Worm (Caenorhabditis elegans): ENCODE results near the gene T15H9.4.
A peak's percentile ranks its signal among the peaks of the same experiment; 100 is the strongest.

Gene T15H9.4

DNA sequence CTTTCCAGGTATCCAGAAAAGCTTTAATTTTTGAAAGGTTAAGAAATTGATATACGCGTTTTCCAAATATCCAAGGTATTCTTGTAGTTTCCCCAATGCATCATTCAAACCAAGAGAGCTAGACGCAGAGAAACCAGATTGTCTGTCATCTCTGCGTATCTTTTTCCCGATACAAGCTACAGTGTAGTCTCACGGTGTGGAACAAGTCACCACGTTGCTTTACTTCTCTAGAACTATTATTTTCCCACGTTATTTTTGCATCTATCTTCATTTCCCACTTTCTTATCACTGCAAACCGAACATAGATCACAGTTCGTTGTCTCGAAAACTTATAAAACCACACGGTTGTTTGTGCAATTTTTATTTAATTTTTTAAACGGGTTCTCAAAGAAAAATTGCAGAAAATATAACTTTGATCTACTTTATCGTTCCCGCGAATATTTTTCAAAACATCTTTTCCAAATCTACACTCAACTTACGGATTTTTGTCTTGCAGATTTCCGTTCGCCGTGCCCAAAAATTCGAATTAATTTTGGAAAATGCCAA is 44.6 kb downstream of the T15H9.4 start, which contains the start of gene gstk-1 (continued):
- TF ChIP-seq rnt-1 (tag; optimal IDR thresholded peaks at IDR 0.05) (peak; percentile 23), unc-86 (tag; optimal IDR thresholded peaks at IDR 0.05) (no peak), elt-3 (tag; optimal IDR thresholded peaks at IDR 0.05) (peak in 2 of 6 experiments; percentile 44 to 67), swsn-7 (tag; optimal IDR thresholded peaks at IDR 0.05) (no peak), blmp-1 (tag; optimal IDR thresholded peaks at IDR 0.05) (peak; percentile 31), unc-62 (GFP tag; optimal IDR thresholded peaks at IDR 0.05) (no peak), snpc-4 (tag; optimal IDR thresholded peaks at IDR 0.05) (no peak), lin-39 (tag; optimal IDR thresholded peaks at IDR 0.05) (no peak), mdl-1 (tag; optimal IDR thresholded peaks at IDR 0.05) (peak in 1 of 2 experiments; percentile 67), mab-9 (GFP tag; IDR thresholded peaks at IDR 0.05) (no peak), elt-2 (tag; optimal IDR thresholded peaks at IDR 0.05) (peak; percentile 68), tbx-2 (tag; optimal IDR thresholded peaks at IDR 0.05) (peak; percentile 9), tlp-1 (tag; optimal IDR thresholded peaks at IDR 0.05) (no peak)

DNA sequence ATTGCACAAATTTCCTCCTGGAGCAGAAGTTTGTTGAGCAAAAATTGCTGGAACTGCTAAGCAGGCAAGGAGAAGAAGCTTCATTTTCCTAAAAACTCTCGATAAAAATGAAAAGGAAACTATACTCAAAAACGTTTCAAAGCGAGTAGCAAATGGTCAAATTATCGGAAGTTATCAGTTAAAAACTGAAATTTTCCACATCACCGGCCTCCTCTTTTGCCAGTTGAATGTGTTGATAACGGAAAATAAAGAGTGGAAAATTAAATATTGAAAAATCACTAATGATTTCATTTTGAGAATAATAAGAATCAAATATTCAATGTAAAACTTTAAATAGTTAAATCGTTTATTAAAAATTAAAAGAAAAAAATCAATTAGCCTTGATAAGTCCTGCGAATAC is 47.2 kb downstream of the T15H9.4 start, which contains the start of gene ZK1320.2:
ZK1320.2 (minus strand) TSS at position 88 of the 400 bp plus-strand sequence.
- no peak for TF ChIP-seq mep-1 (tag; optimal IDR thresholded peaks at IDR 0.05)
- no peak for TF ChIP-seq isw-1 (GFP tag; IDR thresholded peaks at IDR 0.05)
- peak; percentile 26 for TF ChIP-seq elt-2 (tag; optimal IDR thresholded peaks at IDR 0.05)
- no peak for TF ChIP-seq nhr-12 (tag; optimal IDR thresholded peaks at IDR 0.05)

DNA sequence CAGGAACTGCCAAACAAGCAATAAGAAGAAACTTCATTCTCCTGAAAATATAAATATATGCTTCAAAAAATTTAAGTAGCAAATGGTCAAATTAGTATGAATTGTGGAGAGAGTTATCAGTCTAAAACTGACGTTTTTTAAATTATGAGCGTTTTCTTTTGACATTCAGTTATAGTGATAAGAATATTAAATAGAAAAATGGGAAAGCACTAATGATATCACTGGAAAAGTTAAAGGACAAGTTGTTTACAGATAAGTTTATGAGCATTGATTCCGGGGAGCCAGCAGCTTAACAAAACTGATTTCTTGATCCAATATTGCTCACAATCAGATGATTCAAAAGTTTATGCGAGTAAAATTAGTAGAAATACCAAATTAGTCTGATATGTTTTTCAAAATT is 48.7 kb downstream of the T15H9.4 start, which contains the start of gene ZK1320.3:
ZK1320.3 (minus strand) TSS at position 41 of the 400 bp plus-strand sequence.
- TF ChIP-seq ceh-8 (GFP tag; optimal IDR thresholded peaks at IDR 0.05) (no peak), F16B12.6 (tag; optimal IDR thresholded peaks at IDR 0.05) (no peak), pqm-1 (tag; optimal IDR thresholded peaks at IDR 0.05) (no peak)

DNA sequence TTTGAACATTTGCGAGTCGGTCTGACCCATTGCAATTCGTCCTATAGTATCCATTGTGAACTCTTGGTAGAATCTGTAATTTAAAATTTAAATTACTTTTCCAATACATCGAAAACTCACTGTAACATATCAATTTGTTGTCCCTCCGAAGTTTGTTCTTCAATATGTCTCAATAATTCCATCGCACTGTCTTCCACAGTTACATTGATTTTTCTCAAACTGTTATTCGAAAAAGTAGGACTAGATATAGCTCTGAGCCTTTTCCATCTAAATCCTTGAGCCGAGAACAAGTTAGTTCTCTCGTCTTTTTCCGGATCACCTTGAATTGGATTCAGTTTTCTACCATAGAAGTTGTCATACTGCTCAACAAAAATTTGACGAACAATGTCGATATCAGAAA is 50.5 kb downstream of the T15H9.4 start:
- TF ChIP-seq sox-4 (tag; optimal IDR thresholded peaks at IDR 0.05), result no peak
- no peak for TF ChIP-seq zip-4 (GFP tag; optimal IDR thresholded peaks at IDR 0.05)
- no peak for TF ChIP-seq sup-37 (GFP tag; optimal IDR thresholded peaks at IDR 0.05)
- TF ChIP-seq tlp-1 (tag; optimal IDR thresholded peaks at IDR 0.05), result no peak
- TF ChIP-seq nhr-12 (tag; optimal IDR thresholded peaks at IDR 0.05), result no peak
- TF ChIP-seq swsn-7 (tag; optimal IDR thresholded peaks at IDR 0.05), result no peak
- no peak for TF ChIP-seq nhr-71 (tag; optimal IDR thresholded peaks at IDR 0.05)
- no peak for TF ChIP-seq lir-3 (tag; optimal IDR thresholded peaks at IDR 0.05; ENCODE audit: poor library complexity)
- no peak for TF ChIP-seq nhr-19 (GFP tag; conservative IDR thresholded peaks at IDR 0.05)

DNA sequence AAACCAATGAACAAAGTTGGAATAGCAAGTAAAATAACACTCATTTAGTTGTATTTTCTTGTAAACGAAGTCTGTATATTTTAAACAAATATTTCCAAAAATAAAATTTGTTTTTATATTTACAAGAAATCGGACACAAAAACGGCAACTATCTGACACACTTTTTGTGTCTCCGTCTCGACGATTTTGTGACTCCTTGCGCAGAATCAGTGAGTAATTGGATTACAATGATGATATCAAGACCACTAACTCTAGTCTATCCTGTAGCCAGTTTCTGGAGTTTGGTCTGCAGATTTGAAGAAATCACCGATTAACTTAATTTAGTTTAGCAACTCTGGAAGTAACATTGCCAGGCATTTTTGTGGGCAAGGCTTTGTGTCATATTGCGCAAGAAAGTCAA is 51.1 kb downstream of the T15H9.4 start, which contains the start of gene cyp-13A10:
cyp-13A10 (minus strand) TSS at position 88 of the 400 bp plus-strand sequence.
- TF ChIP-seq blmp-1 (tag; optimal IDR thresholded peaks at IDR 0.05) (peak; percentile 26), irx-1 (tag; optimal IDR thresholded peaks at IDR 0.05) (no peak), tbx-2 (tag; optimal IDR thresholded peaks at IDR 0.05) (no peak), lir-3 (tag; optimal IDR thresholded peaks at IDR 0.05; ENCODE audit: poor library complexity) (no peak), lin-14 (GFP tag; optimal IDR thresholded peaks at IDR 0.05) (peak; percentile 10), nhr-20 (tag; optimal IDR thresholded peaks at IDR 0.05) (peak; percentile 47), nhr-71 (tag; optimal IDR thresholded peaks at IDR 0.05) (peak; percentile 18), elt-3 (tag; optimal IDR thresholded peaks at IDR 0.05) (peak in 1 of 6 experiments; percentile 38), nhr-85 (tag) (peak; percentile 66)
